Fruit fly (Drosophila melanogaster) whole organism, embryonic: ENCODE results near the gene Shc.

ENCODE experiments used
- CG14014 ChIP-seq: fragments of 200-800 bp; sonication (Bioruptor generic); IDR thresholded peaks from 2 replicates; pipeline ENCODE4 v1.3.6; 2022; ENCODE audit warnings: missing biosample characterization, missing genetic modification characterization
- Dfd ChIP-seq, 2 experiments: fragments of >200 bp; optimal IDR thresholded peaks; 2 replicates each; lab custom pipeline; 2017; ENCODE audit warnings: missing biosample characterization in 2 of 2, missing genetic modification characterization in 2 of 2
- H15 ChIP-seq: fragments of 200-800 bp; sonication (Bioruptor generic); IDR thresholded peaks from 3 replicates; pipeline ENCODE4 v1.3.6; 2022; ENCODE audit warnings: missing biosample characterization, missing genetic modification characterization
- HmgZ ChIP-seq: fragments of 200-800 bp; sonication (Bioruptor generic); optimal IDR thresholded peaks from 2 replicates; lab custom pipeline; 2018; ENCODE audit warnings: missing biosample characterization, mild to moderate bottlenecking, missing genetic modification characterization
- NK7.1 ChIP-seq: fragments of 200-800 bp; sonication (Bioruptor generic); optimal IDR thresholded peaks from 3 replicates; lab custom pipeline; 2016; ENCODE audit warnings: missing biosample characterization, missing genetic modification characterization
- Sin3A ChIP-seq: fragments of >200 bp; optimal IDR thresholded peaks from 2 replicates; lab custom pipeline; 2018
- lab ChIP-seq: fragments of 200-800 bp; sonication (Bioruptor generic); optimal IDR thresholded peaks from 3 replicates; lab custom pipeline; 2017; ENCODE audit warnings: missing biosample characterization, missing genetic modification characterization, mild to moderate bottlenecking, moderate library complexity, missing genetic modification reagents
- otp ChIP-seq: fragments of 200-800 bp; sonication (Bioruptor generic); IDR thresholded peaks from 3 replicates; pipeline ENCODE4, ENCODE4 v1.3.6; 2022; ENCODE audit warnings: missing biosample characterization, missing genetic modification characterization

DNA sequence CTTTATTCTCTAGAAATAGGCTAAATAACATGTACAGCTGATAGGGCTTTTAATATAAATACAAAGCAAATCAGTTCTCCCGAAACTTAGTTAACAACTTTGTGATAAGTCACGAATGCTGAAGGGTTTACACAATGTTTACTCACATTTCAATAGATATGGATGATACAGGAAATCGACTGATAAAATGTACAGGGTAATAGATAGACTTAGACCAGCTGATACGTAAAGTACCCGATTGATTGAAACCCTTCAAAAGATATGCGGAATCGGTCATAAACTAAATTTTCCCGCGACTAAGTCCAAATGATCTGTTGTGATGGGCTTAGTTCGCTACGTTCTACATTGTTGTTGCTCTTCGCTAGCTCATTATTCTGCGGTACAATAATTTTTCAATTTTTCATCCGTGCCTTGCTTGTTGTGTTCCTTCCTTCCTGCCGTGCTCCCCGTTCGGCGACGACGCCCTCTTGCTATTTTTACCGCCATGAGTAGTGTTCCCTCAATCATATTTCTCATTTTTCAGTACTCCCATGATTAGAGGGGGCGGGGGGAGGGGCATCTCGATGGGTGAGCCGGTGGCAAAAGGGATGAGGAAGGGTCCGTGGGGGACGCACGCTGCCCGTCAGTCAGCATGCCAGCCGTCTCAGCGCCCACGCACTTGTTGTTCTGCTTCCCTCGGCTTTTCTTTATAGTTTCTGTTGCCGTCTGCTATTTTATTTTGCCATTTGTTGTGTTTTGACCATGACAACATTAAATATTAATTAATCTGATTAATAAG lies 6.2 kb downstream of the Shc start:
- no peak for TF ChIP-seq lab (GFP tag; lab: Kevin White, UChicago)
- no peak for TF ChIP-seq Sin3A (lab: Kevin White, UChicago)
- no peak for TF ChIP-seq H15 (GFP tag; lab: Robert Waterston, UW)
- no peak for TF ChIP-seq otp (GFP tag; lab: Robert Waterston, UW)
- no peak for TF ChIP-seq NK7.1
- TF ChIP-seq CG14014 (GFP tag; lab: Robert Waterston, UW): no peak
- no peak for TF ChIP-seq Dfd (GFP tag; optimal IDR thresholded peaks at IDR 0.05; lab: Kevin White, UChicago)
- no peak for TF ChIP-seq HmgZ (tag; lab: Kevin White, UChicago)
